Fruit fly (Drosophila melanogaster) whole organism, prepupa: ENCODE measurements around the gene CG4338.

ENCODE experiments used
- CG10669 ChIP-seq: fragments of 200-800 bp; sonication (Bioruptor generic); optimal IDR thresholded peaks from 3 replicates; lab custom pipeline; 2018; ENCODE audit warnings: missing biosample characterization, mild to moderate bottlenecking, missing genetic modification characterization, moderate library complexity
- CG11294 ChIP-seq: fragments of 200-800 bp; sonication (Bioruptor generic); IDR thresholded peaks from 2 replicates; pipeline ENCODE4 v1.3.6; 2022; ENCODE audit warnings: missing biosample characterization, missing genetic modification characterization
- CG1621 ChIP-seq: fragments of 200-800 bp; sonication (Bioruptor generic); optimal IDR thresholded peaks from 3 replicates; lab custom pipeline; 2018; ENCODE audit warnings: missing biosample characterization, mild to moderate bottlenecking, missing genetic modification characterization
- CG3032 ChIP-seq: fragments of 200-800 bp; optimal IDR thresholded peaks from 2 replicates; lab custom pipeline; 2019; ENCODE audit warnings: missing biosample characterization, mild to moderate bottlenecking, missing genetic modification characterization, moderate library complexity
- CG32006 ChIP-seq: fragments of 200-800 bp; sonication (Bioruptor generic); optimal IDR thresholded peaks from 3 replicates; lab custom pipeline; 2017; ENCODE audit warnings: missing biosample characterization, mild to moderate bottlenecking, missing genetic modification characterization
- CG34406 ChIP-seq: fragments of 200-800 bp; sonication (Bioruptor generic); optimal IDR thresholded peaks from 3 replicates; lab custom pipeline; 2016; ENCODE audit warnings: missing biosample characterization, missing genetic modification characterization
- CG4318 ChIP-seq: fragments of 200-800 bp; sonication (Bioruptor generic); optimal IDR thresholded peaks from 3 replicates; lab custom pipeline; 2017; ENCODE audit warnings: missing biosample characterization, mild to moderate bottlenecking, missing genetic modification characterization
- CG6276 ChIP-seq: fragments of 200-800 bp; sonication (Bioruptor generic); optimal IDR thresholded peaks from 2 replicates; lab custom pipeline; 2017; ENCODE audit warnings: missing biosample characterization, mild to moderate bottlenecking, missing genetic modification characterization
- CG6792 ChIP-seq: fragments of 200-800 bp; sonication (Bioruptor generic); optimal IDR thresholded peaks from 3 replicates; lab custom pipeline; 2016; ENCODE audit warnings: missing biosample characterization, missing genetic modification characterization
- CG7368 ChIP-seq: fragments of 200-800 bp; sonication (Bioruptor generic); optimal IDR thresholded peaks from 3 replicates; lab custom pipeline; 2016; ENCODE audit warnings: missing biosample characterization, missing genetic modification characterization
- Eip75B ChIP-seq: fragments of 200-800 bp; sonication (Bioruptor generic); optimal IDR thresholded peaks from 3 replicates; lab custom pipeline; 2016; ENCODE audit warnings: missing biosample characterization, missing genetic modification characterization
- Eip78C ChIP-seq: fragments of 200-800 bp; sonication (Bioruptor generic); peaks from one replicate; lab custom pipeline; 2016; ENCODE audit warnings: missing biosample characterization, missing genetic modification characterization
- Gug ChIP-seq: fragments of 200-800 bp; sonication (Bioruptor generic); IDR thresholded peaks from 2 replicates; pipeline ENCODE4 v1.3.6; 2022; ENCODE audit warnings: missing biosample characterization, missing genetic modification characterization
- Hr39 ChIP-seq: fragments of 200-800 bp; sonication (Bioruptor generic); optimal IDR thresholded peaks from 2 replicates; lab custom pipeline; 2016; ENCODE audit warnings: missing biosample characterization, missing genetic modification characterization
- Hr4 ChIP-seq: fragments of 200-800 bp; sonication (Bioruptor generic); optimal IDR thresholded peaks from 3 replicates; lab custom pipeline; 2016; ENCODE audit warnings: missing biosample characterization, missing genetic modification characterization
- Met ChIP-seq: fragments of 200-800 bp; sonication (Bioruptor generic); optimal IDR thresholded peaks from 3 replicates; lab custom pipeline; 2016; ENCODE audit warnings: missing biosample characterization, missing genetic modification characterization
- OdsH ChIP-seq: fragments of 200-800 bp; sonication (Bioruptor generic); optimal IDR thresholded peaks from 3 replicates; lab custom pipeline; 2016; ENCODE audit warnings: missing biosample characterization, missing genetic modification characterization
- Sox14 ChIP-seq: fragments of 200-800 bp; sonication (Bioruptor generic); optimal IDR thresholded peaks from 3 replicates; lab custom pipeline; 2016; ENCODE audit warnings: missing biosample characterization, missing genetic modification characterization
- Sox15 ChIP-seq: fragments of 200-800 bp; sonication (Bioruptor generic); optimal IDR thresholded peaks from 3 replicates; lab custom pipeline; 2016; ENCODE audit warnings: missing biosample characterization, missing genetic modification characterization
- achi ChIP-seq: fragments of 200-800 bp; sonication (Bioruptor generic); optimal IDR thresholded peaks from 3 replicates; lab custom pipeline; 2016; ENCODE audit warnings: missing biosample characterization, missing genetic modification characterization
- acj6 ChIP-seq: fragments of 200-800 bp; sonication (Bioruptor generic); optimal IDR thresholded peaks from 3 replicates; lab custom pipeline; 2016; ENCODE audit warnings: missing biosample characterization, missing genetic modification characterization
- cyc ChIP-seq: fragments of 200-800 bp; sonication (Bioruptor generic); optimal IDR thresholded peaks from 3 replicates; lab custom pipeline; 2016; ENCODE audit warnings: missing biosample characterization, missing genetic modification characterization
- dsx ChIP-seq: fragments of 200-800 bp; optimal IDR thresholded peaks from 3 replicates; lab custom pipeline; 2019; ENCODE audit warnings: missing biosample characterization, mild to moderate bottlenecking, missing genetic modification characterization, moderate library complexity; ENCODE audit not compliant: poor library complexity, severe bottlenecking
- eg ChIP-seq: fragments of 200-800 bp; sonication (Bioruptor generic); IDR thresholded peaks from 3 replicates; pipeline ENCODE4 v1.3.6; 2022; ENCODE audit warnings: missing biosample characterization, missing genetic modification characterization
- esn ChIP-seq: fragments of 200-800 bp; sonication (Bioruptor generic); optimal IDR thresholded peaks from 2 replicates; lab custom pipeline; 2016; ENCODE audit warnings: missing biosample characterization, mild to moderate bottlenecking, missing genetic modification characterization, moderate library complexity
- salr ChIP-seq, 2 experiments: fragments of 200-800 bp; sonication (Bioruptor generic); optimal IDR thresholded peaks; 3 replicates each; lab custom pipeline; 2016 to 2018; ENCODE audit warnings: missing biosample characterization in 2 of 2, missing genetic modification characterization in 2 of 2, mild to moderate bottlenecking in 1 of 2
- spab ChIP-seq: fragments of 200-800 bp; sonication (Bioruptor generic); optimal IDR thresholded peaks from 2 replicates; lab custom pipeline; 2017; ENCODE audit warnings: missing biosample characterization, mild to moderate bottlenecking, missing genetic modification characterization, missing genetic modification reagents
- svp ChIP-seq: fragments of 200-800 bp; sonication (Bioruptor generic); peaks from one replicate; lab custom pipeline; 2016; ENCODE audit warnings: missing biosample characterization, missing genetic modification characterization

Gene CG4338

DNA sequence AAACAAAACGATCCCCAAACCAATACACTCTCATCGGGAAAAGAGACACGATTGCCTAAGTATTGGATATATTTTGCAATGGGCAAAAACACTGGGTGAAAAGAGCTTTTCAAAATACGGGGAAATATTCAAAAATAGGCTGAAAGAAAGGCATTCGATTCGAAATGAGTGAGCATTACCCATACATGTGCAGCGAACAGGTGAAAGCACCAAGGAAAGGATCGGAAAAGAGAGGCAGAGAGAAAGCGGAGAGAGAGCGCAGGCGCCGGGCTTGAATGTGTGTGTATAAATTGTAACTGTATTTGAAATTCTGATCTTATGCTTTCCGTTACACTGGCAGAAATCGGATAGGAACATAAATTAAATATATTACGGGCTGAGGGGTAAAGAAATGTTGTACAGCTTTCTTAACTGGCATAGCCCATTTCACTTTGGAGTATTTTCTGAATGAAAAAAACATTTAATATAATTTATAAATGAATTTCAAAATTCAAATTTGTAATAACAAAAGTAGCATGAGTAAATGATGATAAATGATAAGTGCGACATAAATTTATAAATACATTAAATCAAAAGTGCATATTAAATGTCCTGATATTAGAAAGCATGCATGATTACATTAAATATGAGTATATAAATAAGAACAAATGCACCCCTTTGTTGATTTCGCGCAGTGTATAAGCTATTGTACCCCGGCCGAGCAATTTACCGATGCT lies 5.5 kb downstream of the CG4338 start (continued):
- TF ChIP-seq CG6276 (GFP tag; lab: Kevin White, UChicago): peak; percentile 67
- TF ChIP-seq achi: peak; percentile 63
- TF ChIP-seq CG1621 (tag; lab: Kevin White, UChicago): no peak
- no peak for TF ChIP-seq CG11294 (GFP tag; lab: Robert Waterston, UW)
- peak; percentile 67 for TF ChIP-seq Hr4
- peak; percentile 78 for TF ChIP-seq acj6 (GFP tag; lab: Kevin White, UChicago)
- peak; percentile 76 for TF ChIP-seq CG34406 (GFP tag; lab: Kevin White, UChicago)
- TF ChIP-seq cyc (GFP tag; lab: Kevin White, UChicago): peak; percentile 72
- peak; percentile 58 for TF ChIP-seq Eip75B (GFP tag; lab: Kevin White, UChicago)
- peak; percentile 87 for TF ChIP-seq esn (GFP tag; lab: Kevin White, UChicago)

DNA sequence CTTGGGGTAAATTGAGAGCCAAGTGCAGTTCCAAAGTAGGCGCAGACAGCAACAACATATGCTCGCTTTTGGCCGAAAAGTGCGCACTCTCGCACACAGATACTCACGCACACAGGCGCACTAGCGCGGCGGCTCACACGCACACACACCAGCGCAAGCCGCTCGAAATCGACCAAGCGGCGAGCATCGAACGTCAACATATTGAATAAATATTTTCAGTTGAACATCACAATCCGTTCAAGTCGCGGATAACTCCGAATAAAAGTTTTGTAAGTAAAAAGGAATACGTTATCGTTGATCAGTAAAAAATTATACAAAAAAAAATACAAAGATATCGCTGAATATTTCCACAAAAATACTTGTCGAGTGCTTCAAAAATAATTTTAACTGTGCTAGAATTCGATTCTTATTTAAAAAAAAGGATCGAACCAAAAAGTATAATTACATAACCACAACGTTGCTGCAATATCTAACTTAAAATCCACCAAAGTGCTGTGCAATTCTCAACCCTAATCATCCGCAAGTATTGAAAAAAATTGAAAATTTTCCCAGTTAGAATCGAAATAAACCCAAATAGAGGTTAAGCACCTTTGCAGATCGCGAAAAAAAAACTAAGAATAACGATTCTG lies 6.1 kb downstream of the CG4338 start:
- TF ChIP-seq eg (GFP tag; lab: Robert Waterston, UW): no peak
- peak; percentile 44 for TF ChIP-seq Eip78C

DNA sequence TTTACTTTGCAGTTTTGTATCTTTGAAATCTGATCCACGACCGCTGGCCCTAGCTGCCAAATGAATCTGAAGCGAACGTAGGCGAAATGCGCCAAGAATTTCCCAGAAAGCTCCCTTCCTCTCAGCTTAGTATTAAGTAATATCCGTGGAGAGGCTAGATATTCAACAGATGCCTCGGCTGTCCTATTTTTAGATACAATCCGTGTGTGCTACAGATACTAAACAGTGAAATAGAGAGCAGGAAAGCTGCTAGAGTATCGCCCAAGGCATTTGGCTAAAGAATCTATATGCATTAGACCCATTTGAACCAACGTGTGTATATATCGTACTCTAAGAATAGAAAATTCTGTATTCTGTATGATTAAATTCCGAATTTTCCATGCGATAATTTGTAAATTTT lies 7.0 kb downstream of the CG4338 start:
- TF ChIP-seq achi (no peak), CG32006 (GFP tag; lab: Kevin White, UChicago) (no peak), CG10669 (GFP tag; lab: Kevin White, UChicago) (no peak), spab (GFP tag; lab: Kevin White, UChicago) (no peak), CG3032 (tag; lab: Kevin White, UChicago) (no peak), acj6 (GFP tag; lab: Kevin White, UChicago) (no peak), Sox15 (no peak), Met (GFP tag; lab: Kevin White, UChicago) (no peak), Gug (GFP tag; lab: Robert Waterston, UW) (no peak), CG11294 (GFP tag; lab: Robert Waterston, UW) (no peak)

DNA sequence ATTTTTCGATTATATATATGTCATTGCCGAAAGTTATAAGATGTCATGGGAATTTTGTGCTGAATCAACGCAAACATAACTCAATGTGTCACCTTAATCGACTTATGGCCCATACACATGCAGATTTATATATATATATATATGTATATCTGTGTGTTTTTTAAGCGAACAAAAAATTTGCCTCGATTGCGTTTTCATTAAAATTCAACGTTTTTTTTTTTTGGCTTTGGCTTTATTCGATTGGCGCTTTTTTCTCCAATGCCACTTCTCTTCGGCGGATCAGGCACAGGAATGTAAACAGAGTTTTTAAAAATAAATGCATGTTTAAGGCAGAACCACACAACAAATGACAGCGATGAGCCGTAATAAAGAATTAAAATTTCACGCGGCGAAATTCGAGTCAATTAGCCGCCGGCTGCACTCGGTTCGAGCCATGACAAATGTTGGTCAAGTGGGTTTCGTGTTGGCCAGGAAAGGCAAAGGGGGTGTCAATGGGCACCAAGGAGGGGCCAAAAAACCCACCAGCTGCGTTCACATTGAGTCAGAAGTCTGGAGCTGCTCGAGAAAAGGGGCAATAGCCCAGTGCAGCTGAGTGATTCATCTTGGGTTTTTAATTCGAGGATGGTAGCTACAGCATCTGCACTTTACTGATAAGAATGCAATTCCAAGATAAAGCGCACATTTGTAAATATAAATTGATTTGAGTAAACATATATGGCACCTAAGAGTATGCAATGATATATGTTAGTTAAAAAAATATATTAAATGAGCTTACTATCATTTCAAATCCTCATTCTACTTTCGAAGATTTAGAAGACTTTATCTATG lies 7.9 kb downstream of the CG4338 start:
- TF ChIP-seq spab (GFP tag; lab: Kevin White, UChicago) (no peak), CG7368 (GFP tag; lab: Kevin White, UChicago) (no peak), Eip78C (peak; percentile 48), CG4318 (GFP tag; lab: Kevin White, UChicago) (no peak), CG6792 (GFP tag; lab: Kevin White, UChicago) (no peak), svp (GFP tag; lab: Kevin White, UChicago) (peak; percentile 62)

DNA sequence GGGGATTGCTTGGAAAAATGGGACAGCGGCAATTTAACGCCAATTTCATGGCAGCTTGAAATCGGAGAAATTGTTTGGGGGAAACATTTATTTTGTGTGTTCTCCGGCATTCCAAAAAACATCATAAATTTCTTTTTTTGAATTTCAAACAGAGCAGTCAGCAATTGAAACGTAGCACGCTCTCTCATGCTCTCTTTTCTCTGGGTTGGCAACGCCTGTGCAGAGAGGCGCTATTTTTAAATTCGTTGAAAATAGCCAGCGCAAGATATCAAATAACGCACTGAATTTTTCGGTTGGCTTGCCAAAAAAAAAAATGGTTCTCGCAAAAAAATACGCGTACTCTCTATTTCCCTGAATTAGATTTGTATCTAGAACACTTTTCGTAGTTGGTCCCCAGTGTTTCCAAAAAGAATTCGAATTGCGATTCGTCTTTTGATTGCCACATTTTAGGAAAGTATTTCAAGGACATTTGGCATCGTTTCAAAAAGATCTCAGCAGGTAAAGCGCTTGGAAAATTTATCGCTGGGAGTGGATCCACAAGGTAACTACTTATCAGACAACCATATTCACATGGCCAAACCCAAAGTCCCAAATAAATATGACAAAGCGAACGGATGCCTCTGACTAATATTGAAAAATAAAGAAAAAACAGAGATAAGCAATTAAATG lies 10.8 kb downstream of the CG4338 start:
- peak; percentile 40 for TF ChIP-seq CG10669 (GFP tag; lab: Kevin White, UChicago)
- TF ChIP-seq OdsH (GFP tag; lab: Kevin White, UChicago): no peak

DNA sequence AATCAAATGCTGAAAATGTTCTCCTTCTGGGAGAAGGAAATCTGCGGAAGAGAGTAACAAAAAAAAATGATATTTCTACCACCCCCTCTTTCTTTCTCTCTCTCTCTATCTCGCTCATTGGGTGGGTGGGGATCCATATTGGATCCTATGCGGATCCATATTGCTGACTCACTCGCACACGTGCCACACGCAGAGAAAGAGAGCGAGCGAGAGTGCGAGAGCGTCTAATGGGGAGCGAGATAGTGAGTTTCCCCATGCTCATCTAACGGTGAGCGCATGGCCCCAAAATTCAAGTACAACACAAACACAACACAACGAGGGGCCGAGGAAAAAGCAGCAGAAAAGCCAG lies 11.3 kb downstream of the CG4338 start:
- no peak for TF ChIP-seq Eip78C
- peak; percentile 31 for TF ChIP-seq CG6276 (GFP tag; lab: Kevin White, UChicago)

DNA sequence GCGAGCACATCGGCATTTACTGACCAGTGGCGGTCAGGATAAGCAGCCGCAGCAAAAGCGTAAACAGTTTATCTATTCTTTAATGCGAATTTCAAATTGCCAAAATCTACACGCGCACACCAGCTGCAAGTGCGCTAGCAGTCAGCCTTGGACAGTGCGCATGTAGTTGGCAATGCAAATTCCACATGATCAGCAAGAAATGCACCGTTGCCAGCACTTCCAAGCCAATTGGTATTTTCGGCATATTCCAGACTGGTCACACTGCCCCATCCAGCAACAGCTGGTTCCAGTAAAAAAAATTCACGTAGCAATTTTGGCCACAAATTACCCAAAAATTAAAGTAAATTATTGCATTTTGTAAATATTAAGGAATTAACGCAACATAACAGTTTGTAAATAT lies 12.4 kb downstream of the CG4338 start:
- TF ChIP-seq Eip78C (peak; percentile 0), Sox14 (peak; percentile 4), salr (GFP tag; optimal IDR thresholded peaks at IDR 0.05; lab: Kevin White, UChicago) (no peak), esn (GFP tag; lab: Kevin White, UChicago) (peak; percentile 14), Hr39 (GFP tag; lab: Kevin White, UChicago) (peak; percentile 5), dsx (no peak), CG11294 (GFP tag; lab: Robert Waterston, UW) (no peak), OdsH (GFP tag; lab: Kevin White, UChicago) (no peak), CG3032 (tag; lab: Kevin White, UChicago) (peak; percentile 1)
